Fruit fly (Drosophila melanogaster) whole organism, adult: ENCODE measurements around the gene CG13138.
A peak's percentile ranks its signal among the peaks of the same experiment; 100 is the strongest.

Experiments
- CG11617 ChIP-seq: fragments of 200-800 bp; sonication (Bioruptor generic); optimal IDR thresholded peaks from 2 replicates; lab custom pipeline; 2017; ENCODE audit warnings: mild to moderate bottlenecking, missing biosample characterization, missing genetic modification reagents, missing genetic modification characterization
- CG12768 ChIP-seq: fragments of 200-800 bp; sonication (Bioruptor generic); optimal IDR thresholded peaks from 2 replicates; lab custom pipeline; 2017; ENCODE audit warnings: missing biosample characterization, missing genetic modification characterization, mild to moderate bottlenecking, moderate library complexity, missing genetic modification reagents
- CG14711 ChIP-seq: fragments of 200-800 bp; sonication (Bioruptor generic); optimal IDR thresholded peaks from 2 replicates; lab custom pipeline; 2018; ENCODE audit warnings: missing biosample characterization, mild to moderate bottlenecking, missing genetic modification characterization, moderate library complexity
- CG1620 ChIP-seq: fragments of 200-800 bp; sonication (Bioruptor generic); optimal IDR thresholded peaks from 2 replicates; lab custom pipeline; 2016; ENCODE audit warnings: missing biosample characterization, missing genetic modification characterization
- CG33017 ChIP-seq: fragments of 200-800 bp; sonication (Bioruptor generic); optimal IDR thresholded peaks from 2 replicates; lab custom pipeline; 2018; ENCODE audit warnings: missing biosample characterization, mild to moderate bottlenecking, missing genetic modification characterization, moderate library complexity
- CG5204 ChIP-seq: fragments of 200-800 bp; sonication (Bioruptor generic); optimal IDR thresholded peaks from 2 replicates; lab custom pipeline; 2016; ENCODE audit warnings: missing biosample characterization, missing genetic modification characterization
- CG7045 ChIP-seq: fragments of 200-800 bp; sonication (Bioruptor generic); optimal IDR thresholded peaks from 2 replicates; lab custom pipeline; 2017; ENCODE audit warnings: missing biosample characterization, mild to moderate bottlenecking, missing genetic modification characterization
- CG7101 ChIP-seq: fragments of 200-800 bp; sonication (Bioruptor generic); optimal IDR thresholded peaks from 2 replicates; lab custom pipeline; 2018; ENCODE audit warnings: missing biosample characterization, mild to moderate bottlenecking, missing genetic modification characterization, moderate library complexity
- Clk ChIP-seq: fragments of 200-800 bp; sonication (Bioruptor generic); optimal IDR thresholded peaks from 2 replicates; lab custom pipeline; 2017; ENCODE audit warnings: missing biosample characterization, missing genetic modification characterization
- Crg-1 ChIP-seq: fragments of 200-800 bp; sonication (Bioruptor generic); optimal IDR thresholded peaks from 2 replicates; lab custom pipeline; 2016; ENCODE audit warnings: missing biosample characterization, missing genetic modification characterization
- Hr96 ChIP-seq: fragments of 200-800 bp; sonication (Bioruptor generic); optimal IDR thresholded peaks from 2 replicates; lab custom pipeline; 2016; ENCODE audit warnings: missing biosample characterization, missing genetic modification characterization
- Mnt ChIP-seq: fragments of 200-800 bp; sonication (Bioruptor generic); optimal IDR thresholded peaks from 2 replicates; lab custom pipeline; 2016; ENCODE audit warnings: missing biosample characterization, mild to moderate bottlenecking, missing genetic modification characterization
- bab1 ChIP-seq: fragments of 200-800 bp; sonication (Bioruptor generic); optimal IDR thresholded peaks from 3 replicates; lab custom pipeline; 2019; ENCODE audit warnings: missing biosample characterization, mild to moderate bottlenecking, missing genetic modification characterization, moderate library complexity
- cic ChIP-seq: fragments of 200-800 bp; sonication (Bioruptor generic); optimal IDR thresholded peaks from 2 replicates; lab custom pipeline; 2017; ENCODE audit warnings: missing biosample characterization, mild to moderate bottlenecking, missing genetic modification characterization, moderate library complexity
- cnc ChIP-seq, 2 experiments: fragments of >200 bp; optimal IDR thresholded peaks; 2 replicates each; lab custom pipeline; 2017
- kay ChIP-seq: fragments of 200-800 bp; sonication (Bioruptor generic); peaks from one replicate; lab custom pipeline; 2016; ENCODE audit warnings: missing biosample characterization, missing genetic modification characterization, borderline replicate concordance
- ovo ChIP-seq: fragments of 200-800 bp; sonication (Bioruptor generic); optimal IDR thresholded peaks from 2 replicates; lab custom pipeline; 2016; ENCODE audit warnings: missing biosample characterization, missing genetic modification characterization
- pad ChIP-seq: fragments of 200-800 bp; sonication (Bioruptor generic); optimal IDR thresholded peaks from 3 replicates; lab custom pipeline; 2017; ENCODE audit warnings: missing biosample characterization, missing genetic modification characterization, mild to moderate bottlenecking, moderate library complexity, missing genetic modification reagents
- tj ChIP-seq: fragments of 200-800 bp; sonication (Bioruptor generic); optimal IDR thresholded peaks from 3 replicates; lab custom pipeline; 2017; ENCODE audit warnings: missing biosample characterization, mild to moderate bottlenecking, missing genetic modification characterization, moderate library complexity
- toe ChIP-seq: fragments of 200-800 bp; sonication (Bioruptor generic); optimal IDR thresholded peaks from 2 replicates; lab custom pipeline; 2016; ENCODE audit warnings: missing biosample characterization, missing genetic modification characterization

Gene CG13138

DNA sequence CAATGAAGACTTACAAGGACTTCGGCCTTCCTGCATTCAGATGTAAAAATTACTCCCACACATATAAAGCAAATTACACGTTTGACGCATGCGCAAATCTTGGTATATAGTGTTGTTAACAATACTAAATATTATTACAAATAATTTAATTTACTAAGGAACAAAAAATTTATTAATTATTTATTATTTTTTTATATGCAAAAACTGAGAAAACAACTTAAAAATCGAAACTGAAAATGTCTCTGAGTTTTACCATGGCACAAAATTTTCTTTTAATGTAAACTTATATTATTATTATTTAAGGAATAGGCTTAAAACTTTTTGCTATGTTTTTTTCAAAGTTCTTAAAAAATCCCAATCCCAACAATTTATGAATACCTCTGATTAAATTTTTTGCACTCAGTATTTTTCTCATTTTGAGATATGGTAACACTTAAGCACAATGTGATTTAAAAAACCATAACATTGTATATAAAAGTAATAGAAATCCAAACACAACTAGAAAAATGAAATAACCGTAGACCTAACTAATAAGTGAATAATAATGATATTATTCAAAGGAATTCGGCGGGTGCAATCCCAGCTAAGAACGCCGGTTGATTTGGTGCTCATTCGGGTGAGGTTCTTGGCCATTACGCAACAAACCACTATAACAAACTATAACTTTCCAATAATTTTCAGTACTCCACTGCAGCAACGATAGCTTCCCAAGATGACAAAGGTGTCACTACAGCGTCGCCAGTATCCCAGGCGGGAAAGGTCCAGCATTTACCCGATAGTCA, 29.4 kb upstream of the CG13138 start, which contains the start of the genes Schip1 and Cox10:
TSS of gene Schip1 (minus strand) at position 51 of the 782 bp plus-strand sequence.
TSS of gene Cox10 (plus strand) at position 406 of the 782 bp plus-strand sequence.
- TF ChIP-seq bab1 (GFP tag; lab: Kevin White, UChicago) (no peak), cnc (optimal IDR thresholded peaks at IDR 0.05; lab: Kevin White, UChicago) (no peak), kay (peak; percentile 0), CG14711 (tag; lab: Kevin White, UChicago) (peak; percentile 26), CG5204 (GFP tag; lab: Kevin White, UChicago) (no peak), cic (no peak), CG7045 (no peak), CG11617 (GFP tag; lab: Kevin White, UChicago) (no peak), CG1620 (GFP tag; lab: Kevin White, UChicago) (no peak), CG7101 (peak; percentile 44), Mnt (GFP tag; lab: Kevin White, UChicago) (peak; percentile 10), tj (no peak), pad (GFP tag; lab: Kevin White, UChicago) (no peak), Clk (GFP tag; lab: Kevin White, UChicago) (no peak), toe (GFP tag; lab: Kevin White, UChicago) (no peak), ovo (GFP tag; lab: Kevin White, UChicago) (no peak), CG12768 (GFP tag; lab: Kevin White, UChicago) (no peak), CG33017 (tag; lab: Kevin White, UChicago) (peak; percentile 40), Hr96 (GFP tag; lab: Kevin White, UChicago) (no peak), Crg-1 (GFP tag; lab: Kevin White, UChicago) (no peak)

DNA sequence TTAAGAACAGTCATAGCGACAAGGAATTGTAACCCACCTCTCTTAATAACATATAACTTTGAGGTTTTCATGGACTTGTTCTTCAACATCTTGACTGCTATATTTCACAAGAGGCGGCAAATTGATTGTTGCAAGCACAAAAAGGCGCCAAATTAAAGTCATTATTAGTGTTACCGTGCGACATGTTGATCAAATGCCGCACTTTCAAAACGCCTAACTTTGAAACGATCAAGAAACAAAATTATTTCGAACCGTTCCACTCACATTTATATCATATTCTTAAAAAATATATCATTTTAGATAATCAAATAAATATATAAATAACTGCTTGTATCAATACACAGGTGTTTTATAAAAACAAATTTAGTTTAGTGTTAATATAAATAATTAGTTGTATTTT, 26.0 kb upstream of the CG13138 start, which contains the start of gene RnrL:
TSS of gene RnrL (minus strand) at position 154 of the 400 bp plus-strand sequence.
- peak; percentile 82 for TF ChIP-seq kay
- TF ChIP-seq Clk (GFP tag; lab: Kevin White, UChicago), result no peak
- TF ChIP-seq ovo (GFP tag; lab: Kevin White, UChicago), result no peak

DNA sequence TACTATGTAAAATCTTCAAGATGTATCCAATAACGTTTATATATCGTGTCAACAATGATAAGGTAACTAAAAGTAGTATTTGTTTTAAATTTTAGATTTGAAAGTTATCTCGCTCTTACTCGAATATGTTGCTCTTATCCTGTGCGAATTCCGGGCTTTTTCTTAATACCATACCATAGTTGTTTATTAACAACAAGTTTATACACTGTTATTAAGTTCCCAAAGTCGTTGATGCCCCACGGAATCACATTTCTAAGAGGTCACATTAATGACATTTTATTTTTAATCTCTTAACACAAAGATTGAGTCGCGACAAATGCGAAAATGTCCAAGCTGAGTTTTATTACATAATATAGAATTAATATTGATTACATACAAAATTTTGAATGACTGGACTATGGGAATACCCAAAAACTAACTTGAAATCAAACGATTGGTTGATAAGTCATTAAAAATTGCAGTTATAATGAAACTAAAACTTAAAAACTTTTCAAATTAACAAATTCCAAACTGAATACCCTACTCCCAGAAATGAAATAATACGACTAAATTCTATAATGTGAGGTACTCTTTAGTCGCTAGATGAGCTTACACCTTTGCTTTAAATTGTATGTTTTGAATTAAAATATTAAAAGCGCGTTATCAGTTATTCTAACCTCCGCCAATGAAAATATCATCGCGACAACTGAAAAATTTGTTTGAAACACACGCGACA, 21.1 kb upstream of the CG13138 start, which contains the start of gene CG5381:
TSS of gene CG5381 (minus strand) at position 330 of the 715 bp plus-strand sequence.
- TF ChIP-seq toe (GFP tag; lab: Kevin White, UChicago) (no peak), cic (no peak), kay (peak; percentile 69), CG11617 (GFP tag; lab: Kevin White, UChicago) (no peak), ovo (GFP tag; lab: Kevin White, UChicago) (no peak)

DNA sequence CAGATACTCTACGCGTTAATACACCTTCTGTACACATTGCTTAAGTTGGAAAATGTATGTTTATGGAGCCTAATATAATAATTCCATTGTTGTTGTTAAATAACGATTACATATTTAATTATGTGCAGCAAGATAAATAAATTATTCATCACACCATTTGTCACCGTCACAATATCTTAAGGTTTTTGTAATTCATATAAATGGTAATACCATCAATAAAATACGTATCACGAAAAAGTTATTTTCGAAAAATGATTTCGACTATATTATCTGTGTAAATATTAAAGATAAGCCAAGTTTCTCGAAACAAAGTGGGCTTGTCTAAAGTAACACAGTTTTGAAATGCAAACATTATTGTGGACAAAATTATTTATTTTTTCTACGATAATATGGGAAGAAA, 20.4 kb upstream of the CG13138 start, which contains the start of gene CG4995:
TSS of gene CG4995 (plus strand) at position 301 of the 400 bp plus-strand sequence.
- no peak for TF ChIP-seq pad (GFP tag; lab: Kevin White, UChicago)

DNA sequence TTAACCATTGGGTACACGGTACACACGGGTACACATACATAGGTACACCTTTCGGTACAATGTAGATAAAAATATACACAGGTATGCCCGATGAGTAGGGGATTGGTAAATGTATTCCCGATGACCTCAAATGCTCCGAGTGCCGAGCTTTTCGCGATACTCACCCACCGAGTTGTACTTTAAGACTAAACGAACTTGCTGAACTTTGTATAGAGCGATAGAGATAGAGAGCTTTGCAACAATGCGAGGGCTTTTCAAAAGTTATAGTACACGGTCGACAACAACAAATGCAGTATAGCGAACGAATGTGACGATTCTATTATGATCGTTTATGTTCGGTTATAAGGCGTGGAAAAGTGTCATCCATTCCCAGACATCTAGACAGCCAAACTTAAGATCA, 19.8 kb upstream of the CG13138 start:
- no peak for TF ChIP-seq CG1620 (GFP tag; lab: Kevin White, UChicago)
- peak; percentile 45 for TF ChIP-seq tj
- TF ChIP-seq Hr96 (GFP tag; lab: Kevin White, UChicago), result no peak
- TF ChIP-seq cnc (optimal IDR thresholded peaks at IDR 0.05; lab: Kevin White, UChicago), result no peak
- peak; percentile 90 for TF ChIP-seq cic
- peak; percentile 48 for TF ChIP-seq ovo (GFP tag; lab: Kevin White, UChicago)
- TF ChIP-seq Crg-1 (GFP tag; lab: Kevin White, UChicago), result no peak
- TF ChIP-seq Mnt (GFP tag; lab: Kevin White, UChicago), result peak; percentile 47
- TF ChIP-seq toe (GFP tag; lab: Kevin White, UChicago), result peak; percentile 47
- TF ChIP-seq CG11617 (GFP tag; lab: Kevin White, UChicago), result peak; percentile 36
- peak; percentile 70 for TF ChIP-seq bab1 (GFP tag; lab: Kevin White, UChicago)
- TF ChIP-seq Clk (GFP tag; lab: Kevin White, UChicago), result no peak
- peak; percentile 99 for TF ChIP-seq kay
- peak; percentile 97 for TF ChIP-seq CG12768 (GFP tag; lab: Kevin White, UChicago)
- TF ChIP-seq pad (GFP tag; lab: Kevin White, UChicago), result no peak
- peak; percentile 82 for TF ChIP-seq CG33017 (tag; lab: Kevin White, UChicago)
- TF ChIP-seq CG7101, result peak; percentile 25
- no peak for TF ChIP-seq CG7045
- TF ChIP-seq CG5204 (GFP tag; lab: Kevin White, UChicago), result no peak
- peak; percentile 17 for TF ChIP-seq CG14711 (tag; lab: Kevin White, UChicago)

DNA sequence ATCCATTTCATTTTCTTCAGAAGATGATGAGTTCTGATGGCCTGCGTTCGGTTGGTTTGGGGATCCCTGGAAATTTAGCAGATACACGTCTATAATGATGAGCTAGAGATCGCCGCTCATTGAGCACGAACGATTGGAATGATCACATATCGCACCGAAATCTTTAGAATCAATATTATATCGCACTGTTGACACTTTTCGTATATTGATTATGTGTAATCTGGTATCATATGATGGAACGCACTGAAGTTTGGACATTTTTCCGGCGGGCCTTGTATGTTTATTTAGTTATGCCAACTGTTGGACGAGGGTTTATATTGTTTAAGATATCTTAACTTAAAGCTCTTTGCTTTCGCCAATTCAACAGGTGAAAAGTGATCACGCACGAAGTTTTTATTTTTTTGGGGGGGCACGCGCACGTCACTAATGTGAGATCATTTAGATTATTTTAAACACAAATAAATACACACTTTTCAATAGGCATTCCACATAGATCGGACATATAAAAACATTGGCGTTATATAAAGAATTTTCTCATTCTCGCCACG, 19.3 kb upstream of the CG13138 start:
- TF ChIP-seq CG14711 (tag; lab: Kevin White, UChicago) (peak; percentile 6), cnc (optimal IDR thresholded peaks at IDR 0.05; lab: Kevin White, UChicago) (no peak), CG12768 (GFP tag; lab: Kevin White, UChicago) (no peak)
